Worm (Caenorhabditis elegans): Measurements from ENCODE around the gene Y62H9A.10.

The Y62H9A.10 gene

ce11 chrX:11913824-11914223 is 11.3 kb upstream of the Y62H9A.10 start, which contains the start of gene Y62H9A.12:
Gene Y62H9A.12 (plus strand): TSS chrX:11914124.
- no peak for TF ChIP-seq unc-42 (tag; optimal IDR thresholded peaks at IDR 0.05)
- TF ChIP-seq nfya-1 (tag; optimal IDR thresholded peaks at IDR 0.05): no peak
- TF ChIP-seq unc-86 (tag; optimal IDR thresholded peaks at IDR 0.05): no peak
- no peak for TF ChIP-seq ceh-18 (tag; optimal IDR thresholded peaks at IDR 0.05)
- TF ChIP-seq ceh-45 (GFP tag; IDR thresholded peaks at IDR 0.05): no peak
- no peak for TF ChIP-seq sox-2 (GFP tag; IDR thresholded peaks at IDR 0.05)

- TF ChIP-seq zip-5 (tag; optimal IDR thresholded peaks at IDR 0.05) (no peak), elt-2 (tag; optimal IDR thresholded peaks at IDR 0.05) (peak; percentile 60)
Measured at ce11 chrX:11910046-11910445, 7.5 kb upstream of the Y62H9A.10 start, which contains the start of gene Y62H9A.15. Gene Y62H9A.15 (minus strand): TSS chrX:11910145.

- TF ChIP-seq elt-2 (tag; optimal IDR thresholded peaks at IDR 0.05): peak; percentile 24
- no peak for TF ChIP-seq hlh-6 (tag; optimal IDR thresholded peaks at IDR 0.05)
- TF ChIP-seq C08G9.2 (tag; optimal IDR thresholded peaks at IDR 0.05): no peak
- no peak for TF ChIP-seq pat-9 (tag; optimal IDR thresholded peaks at IDR 0.05)
Measured at ce11 chrX:11909168-11909567, 6.6 kb upstream of the Y62H9A.10 start.

ce11 chrX:11908226-11908625 is 5.7 kb upstream of the Y62H9A.10 start:
- TF ChIP-seq odd-2 (tag; optimal IDR thresholded peaks at IDR 0.05): no peak
- no peak for TF ChIP-seq unc-42 (tag; optimal IDR thresholded peaks at IDR 0.05)
- TF ChIP-seq gmeb-2 (tag; optimal IDR thresholded peaks at IDR 0.05): no peak
- no peak for TF ChIP-seq C38D4.7 (GFP tag; optimal IDR thresholded peaks at IDR 0.05)
- TF ChIP-seq nhr-11 (tag; optimal IDR thresholded peaks at IDR 0.05): no peak
- TF ChIP-seq elt-4 (tag; optimal IDR thresholded peaks at IDR 0.05): no peak
- TF ChIP-seq ceh-31 (tag; optimal IDR thresholded peaks at IDR 0.05): no peak
- TF ChIP-seq pros-1 (tag; optimal IDR thresholded peaks at IDR 0.05): no peak
- TF ChIP-seq ceh-9 (tag; optimal IDR thresholded peaks at IDR 0.05): no peak
- TF ChIP-seq unc-3 (GFP tag; conservative IDR thresholded peaks at IDR 0.05): no peak
- no peak for TF ChIP-seq unc-3 (tag; optimal IDR thresholded peaks at IDR 0.05)
- TF ChIP-seq eyg-1 (tag; optimal IDR thresholded peaks at IDR 0.05): no peak
- TF ChIP-seq syd-9 (tag; optimal IDR thresholded peaks at IDR 0.05): no peak
- no peak for TF ChIP-seq pha-2 (tag; optimal IDR thresholded peaks at IDR 0.05)
- TF ChIP-seq madf-2 (tag; optimal IDR thresholded peaks at IDR 0.05): no peak
- no peak for TF ChIP-seq pat-9 (tag; optimal IDR thresholded peaks at IDR 0.05)

- TF ChIP-seq sox-4 (tag; optimal IDR thresholded peaks at IDR 0.05) (no peak), unc-3 (GFP tag; conservative IDR thresholded peaks at IDR 0.05) (no peak), unc-3 (tag; optimal IDR thresholded peaks at IDR 0.05) (no peak), nhr-11 (tag; optimal IDR thresholded peaks at IDR 0.05) (no peak), ceh-48 (tag; optimal IDR thresholded peaks at IDR 0.05) (no peak)
Measured at ce11 chrX:11907263-11907662, 4.7 kb upstream of the Y62H9A.10 start, which contains the start of gene Y62H9A.11. Gene Y62H9A.11 (minus strand): TSS chrX:11907363.

- TF ChIP-seq nhr-11 (tag; optimal IDR thresholded peaks at IDR 0.05) (no peak), unc-55 (GFP tag; optimal IDR thresholded peaks at IDR 0.05) (no peak), ceh-34 (tag; optimal IDR thresholded peaks at IDR 0.05) (no peak), hlh-13 (GFP tag; optimal IDR thresholded peaks at IDR 0.05) (no peak)
Measured at ce11 chrX:11906626-11907025, 4.1 kb upstream of the Y62H9A.10 start.

ce11 chrX:11899031-11899430 is 3.5 kb downstream of the Y62H9A.10 start:
- TF ChIP-seq sdc-2 (tag; optimal IDR thresholded peaks at IDR 0.05) (peak; percentile 97), unc-42 (tag; optimal IDR thresholded peaks at IDR 0.05) (peak; percentile 28), ceh-24 (tag; optimal IDR thresholded peaks at IDR 0.05) (no peak), hlh-15 (tag; optimal IDR thresholded peaks at IDR 0.05) (no peak), ahr-1 (tag; optimal IDR thresholded peaks at IDR 0.05) (no peak), ceh-31 (tag; optimal IDR thresholded peaks at IDR 0.05) (peak; percentile 46), T23F11.4 (GFP tag; optimal IDR thresholded peaks at IDR 0.05) (no peak), zip-5 (tag; optimal IDR thresholded peaks at IDR 0.05) (no peak)
